Worm (Caenorhabditis elegans) whole organism, L2 larva: Measurements from ENCODE around the gene T11F9.21.

Experiments used
- elt-1 ChIP-seq: fragments of 150-350 bp; optimal IDR thresholded peaks from 2 replicates; lab custom pipeline; 2014; ENCODE audit warnings: missing biosample characterization, missing genetic modification characterization
- lsy-2 ChIP-seq, 2 experiments: fragments of 150-350 bp in 1 of 2; sonication (generic microtip) in 1 of 2; optimal IDR thresholded peaks; 2 replicates each; lab custom pipeline; 2014 to 2017; ENCODE audit warnings: missing biosample characterization in 2 of 2, missing genetic modification characterization in 2 of 2
- mab-5 ChIP-seq: fragments of 150-350 bp; optimal IDR thresholded peaks from 2 replicates; lab custom pipeline; 2014; ENCODE audit warnings: missing biosample characterization, missing genetic modification characterization
- nhr-237 ChIP-seq: fragments of 150-350 bp; optimal IDR thresholded peaks from 2 replicates; lab custom pipeline; 2014; ENCODE audit warnings: missing biosample characterization, missing genetic modification characterization
- nhr-6 ChIP-seq: fragments of 150-350 bp; optimal IDR thresholded peaks from 2 replicates; lab custom pipeline; 2014; ENCODE audit warnings: missing biosample characterization, missing genetic modification characterization
- peb-1 ChIP-seq: fragments of 150-350 bp; optimal IDR thresholded peaks from 2 replicates; lab custom pipeline; 2014; ENCODE audit warnings: missing biosample characterization, missing genetic modification characterization
- skn-1 ChIP-seq: sonication (generic microtip); optimal IDR thresholded peaks from 2 replicates; lab custom pipeline; 2017; ENCODE audit warnings: missing biosample characterization, missing genetic modification characterization
- sma-3 ChIP-seq: sonication (generic microtip); optimal IDR thresholded peaks from 2 replicates; lab custom pipeline; 2016; ENCODE audit warnings: missing genetic modification reagents, missing genetic modification characterization, missing compliant biosample characterization
- unc-62 ChIP-seq: fragments of 150-350 bp; optimal IDR thresholded peaks from 2 replicates; lab custom pipeline; 2014; ENCODE audit warnings: missing biosample characterization, missing genetic modification reagents, missing genetic modification characterization
- ztf-4 ChIP-seq: fragments of 150-350 bp; optimal IDR thresholded peaks from 2 replicates; lab custom pipeline; 2014; ENCODE audit warnings: missing biosample characterization, missing genetic modification characterization

ce11 chrV:11484404-11484803, 8.2 kb upstream of the T11F9.21 start:
- TF ChIP-seq skn-1 (no peak), unc-62 (GFP tag; lab: Kevin White, UChicago) (no peak), elt-1 (no peak), nhr-237 (no peak), nhr-6 (tag; lab: Kevin White, UChicago) (no peak), ztf-4 (tag; lab: Kevin White, UChicago) (no peak), sma-3 (no peak), lsy-2 (tag; optimal IDR thresholded peaks at IDR 0.05; lab: Kevin White, UChicago) (no peak), mab-5 (tag; lab: Kevin White, UChicago) (no peak), peb-1 (tag; lab: Kevin White, UChicago) (no peak)
